Worm (Caenorhabditis elegans) whole organism, L4 larva: ENCODE data around the gene ttr-17.
A peak's percentile ranks its signal among the peaks of the same experiment; 100 is the strongest.

ENCODE experiments used
- F26F4.8 ChIP-seq: fragments of 200-800 bp; sonication (Bioruptor generic); conservative IDR thresholded peaks from 2 replicates; pipeline ENCODE4 v1.3.6; 2022; ENCODE audit warnings: missing genetic modification characterization, missing compliant biosample characterization
- F49E8.2 ChIP-seq: sonication (generic microtip); optimal IDR thresholded peaks from 2 replicates; lab custom pipeline; 2016; ENCODE audit warnings: missing compliant biosample characterization, mild to moderate bottlenecking, missing genetic modification characterization, borderline replicate concordance
- R02D3.7 ChIP-seq: fragments of 150-350 bp; sonication (generic microtip); optimal IDR thresholded peaks from 3 replicates; lab custom pipeline; 2014; ENCODE audit warnings: missing biosample characterization, missing genetic modification characterization
- T20F7.1 ChIP-seq: fragments of 200-800 bp; sonication (Bioruptor generic); optimal IDR thresholded peaks from 2 replicates; lab custom pipeline; 2018; ENCODE audit warnings: mild to moderate bottlenecking, missing genetic modification characterization, missing compliant biosample characterization
- T26A8.4 ChIP-seq: fragments of 200-800 bp; sonication (Bioruptor generic); IDR thresholded peaks from 2 replicates; pipeline ENCODE4 v1.3.6; 2022; ENCODE audit warnings: missing genetic modification characterization, missing compliant biosample characterization
- Y105C5A.15 ChIP-seq: fragments of 200-800 bp; sonication (Bioruptor generic); IDR thresholded peaks from 2 replicates; pipeline ENCODE4 v1.3.6; 2022; ENCODE audit warnings: missing genetic modification characterization, missing compliant biosample characterization
- Y5F2A.4 ChIP-seq: fragments of 200-800 bp; sonication (Bioruptor generic); optimal IDR thresholded peaks from 2 replicates; lab custom pipeline; 2018; ENCODE audit warnings: mild to moderate bottlenecking, missing genetic modification characterization, missing compliant biosample characterization
- arid-1 ChIP-seq: fragments of 200-800 bp; sonication (Bioruptor generic); conservative IDR thresholded peaks from 2 replicates; pipeline ENCODE4 v1.3.6; 2022; ENCODE audit warnings: missing genetic modification reagents, missing genetic modification characterization, missing compliant biosample characterization
- attf-4 ChIP-seq: sonication (generic microtip); optimal IDR thresholded peaks from 3 replicates; lab custom pipeline; 2017; ENCODE audit warnings: missing biosample characterization, missing genetic modification characterization
- ces-1 ChIP-seq: fragments of 150-350 bp; sonication (generic microtip); optimal IDR thresholded peaks from 4 replicates; lab custom pipeline; 2014; ENCODE audit warnings: missing biosample characterization, missing genetic modification reagents, missing genetic modification characterization
- daf-19 ChIP-seq: fragments of 200-800 bp; sonication (Bioruptor generic); conservative IDR thresholded peaks from 2 replicates; pipeline ENCODE4 v1.3.6; 2022; ENCODE audit warnings: missing genetic modification characterization, missing compliant biosample characterization
- daf-8 ChIP-seq: fragments of 200-800 bp; sonication (Bioruptor generic); IDR thresholded peaks from 2 replicates; pipeline ENCODE4 v1.3.6; 2022; ENCODE audit warnings: missing genetic modification characterization, missing compliant biosample characterization
- dmd-6 ChIP-seq: fragments of 200-800 bp; sonication (Bioruptor generic); IDR thresholded peaks from 2 replicates; pipeline ENCODE4 v1.3.6; 2022; ENCODE audit warnings: missing genetic modification reagents, missing genetic modification characterization, missing compliant biosample characterization
- dmd-8 ChIP-seq: fragments of 200-800 bp; sonication (Bioruptor generic); IDR thresholded peaks from 2 replicates; pipeline ENCODE4 v1.3.6; 2022; ENCODE audit warnings: missing genetic modification characterization, missing compliant biosample characterization
- dve-1 ChIP-seq: sonication (generic microtip); optimal IDR thresholded peaks from 2 replicates; lab custom pipeline; 2017; ENCODE audit warnings: antibody characterized with exemption, mild to moderate bottlenecking, missing genetic modification characterization, missing compliant biosample characterization; ENCODE audit not compliant: insufficient read depth
- gei-8 ChIP-seq: fragments of 200-800 bp; sonication (Bioruptor generic); optimal IDR thresholded peaks from 2 replicates; lab custom pipeline; 2018; ENCODE audit warnings: mild to moderate bottlenecking, missing genetic modification characterization, missing compliant biosample characterization
- hif-1 ChIP-seq, 2 experiments: sonication (generic microtip); optimal IDR thresholded peaks; 2 replicates each; lab custom pipeline; 2016 to 2017; ENCODE audit warnings: missing compliant biosample characterization in 2 of 2, missing genetic modification characterization in 2 of 2, missing genetic modification reagents in 2 of 2, missing genotype in 2 of 2, mild to moderate bottlenecking in 1 of 2
- hlh-11 ChIP-seq: fragments of 200-800 bp; sonication (Bioruptor generic); optimal IDR thresholded peaks from 2 replicates; lab custom pipeline; 2018; ENCODE audit warnings: mild to moderate bottlenecking, missing genetic modification characterization, missing compliant biosample characterization
- lin-1 ChIP-seq: fragments of 200-800 bp; sonication (Bioruptor generic); IDR thresholded peaks from 2 replicates; pipeline ENCODE4 v1.3.6; 2022; ENCODE audit warnings: missing genetic modification reagents, missing genetic modification characterization, missing compliant biosample characterization
- lin-13 ChIP-seq: fragments of 150-350 bp; optimal IDR thresholded peaks from 2 replicates; lab custom pipeline; 2014; ENCODE audit warnings: missing biosample characterization, missing genetic modification reagents, missing genetic modification characterization
- lin-39 ChIP-seq: fragments of 150-350 bp; optimal IDR thresholded peaks from 2 replicates; lab custom pipeline; 2014; ENCODE audit warnings: missing biosample characterization, missing genetic modification reagents, missing genetic modification characterization
- lir-3 ChIP-seq: sonication (generic microtip); optimal IDR thresholded peaks from 2 replicates; lab custom pipeline; 2016; ENCODE audit warnings: mild to moderate bottlenecking, missing genetic modification characterization, missing compliant biosample characterization
- madf-5 ChIP-seq, 2 experiments: fragments of 200-800 bp; sonication (Bioruptor generic); IDR thresholded peaks; 2 replicates each; pipeline ENCODE4 v1.3.6; 2022; ENCODE audit warnings: missing compliant biosample characterization in 2 of 2, missing genetic modification characterization in 2 of 2
- madf-9 ChIP-seq: fragments of 200-800 bp; sonication (Bioruptor generic); conservative IDR thresholded peaks from 2 replicates; pipeline ENCODE4 v1.3.6; 2022; ENCODE audit warnings: missing genetic modification reagents, missing genetic modification characterization, missing compliant biosample characterization
- mdt-29 ChIP-seq: fragments of 200-800 bp; sonication (Bioruptor generic); IDR thresholded peaks from 2 replicates; pipeline ENCODE4 v1.3.6; 2022; ENCODE audit warnings: missing genetic modification reagents, missing genetic modification characterization, missing compliant biosample characterization
- mes-2 ChIP-seq: sonication (generic microtip); optimal IDR thresholded peaks from 2 replicates; lab custom pipeline; 2016; ENCODE audit warnings: missing genotype, mild to moderate bottlenecking, missing genetic modification characterization, missing compliant biosample characterization; ENCODE audit not compliant: poor library complexity, severe bottlenecking
- mxl-2 ChIP-seq: fragments of 200-800 bp; sonication (Bioruptor generic); conservative IDR thresholded peaks from 2 replicates; pipeline ENCODE4 v1.3.6; 2022; ENCODE audit warnings: missing genetic modification reagents, missing genetic modification characterization, missing compliant biosample characterization
- mxl-3 ChIP-seq: fragments of 200-800 bp; sonication (Bioruptor generic); optimal IDR thresholded peaks from 2 replicates; lab custom pipeline; 2018; ENCODE audit warnings: mild to moderate bottlenecking, missing genetic modification characterization, missing compliant biosample characterization
- nhr-102 ChIP-seq: sonication (generic microtip); optimal IDR thresholded peaks from 2 replicates; lab custom pipeline; 2016; ENCODE audit warnings: mild to moderate bottlenecking, missing genetic modification characterization, moderate library complexity, missing compliant biosample characterization
- nhr-11 ChIP-seq: fragments of 150-350 bp; optimal IDR thresholded peaks from 2 replicates; lab custom pipeline; 2014; ENCODE audit warnings: missing biosample characterization, missing genetic modification characterization
- nhr-25 ChIP-seq: sonication (generic microtip); optimal IDR thresholded peaks from 2 replicates; lab custom pipeline; 2017; ENCODE audit warnings: missing genetic modification characterization, mild to moderate bottlenecking, missing compliant biosample characterization, antibody characterized with exemption, moderate library complexity, borderline replicate concordance; ENCODE audit not compliant: insufficient read depth
- nhr-28 ChIP-seq: fragments of 150-350 bp; optimal IDR thresholded peaks from 2 replicates; lab custom pipeline; 2014; ENCODE audit warnings: missing biosample characterization, missing genetic modification characterization
- nhr-42 ChIP-seq: fragments of 200-800 bp; sonication (Bioruptor generic); IDR thresholded peaks from 2 replicates; pipeline ENCODE4 v1.3.6; 2022; ENCODE audit warnings: missing genetic modification characterization, missing compliant biosample characterization
- nhr-48 ChIP-seq: sonication (generic microtip); optimal IDR thresholded peaks from 2 replicates; lab custom pipeline; 2016; ENCODE audit warnings: mild to moderate bottlenecking, missing genetic modification characterization, missing compliant biosample characterization
- nhr-77 ChIP-seq: fragments of 150-350 bp; optimal IDR thresholded peaks from 2 replicates; lab custom pipeline; 2014; ENCODE audit warnings: missing biosample characterization, missing genetic modification characterization
- php-3 ChIP-seq: fragments of 200-800 bp; sonication (Bioruptor generic); IDR thresholded peaks from 2 replicates; pipeline ENCODE4 v1.3.6; 2022; ENCODE audit warnings: missing genetic modification reagents, missing genetic modification characterization, missing compliant biosample characterization
- pqm-1 ChIP-seq: sonication (generic microtip); optimal IDR thresholded peaks from 2 replicates; lab custom pipeline; 2017; ENCODE audit warnings: missing biosample characterization, missing genetic modification characterization
- rbr-2 ChIP-seq: sonication (generic microtip); optimal IDR thresholded peaks from 2 replicates; lab custom pipeline; 2016; ENCODE audit warnings: missing genotype, missing genetic modification characterization, missing compliant biosample characterization
- saeg-2 ChIP-seq: fragments of 200-800 bp; sonication (Bioruptor generic); IDR thresholded peaks from 2 replicates; pipeline ENCODE4 v1.3.6; 2022; ENCODE audit warnings: missing genetic modification reagents, missing genetic modification characterization, missing compliant biosample characterization
- set-16 ChIP-seq: fragments of 200-800 bp; sonication (Bioruptor generic); IDR thresholded peaks from 2 replicates; pipeline ENCODE4 v1.3.6; 2022; ENCODE audit warnings: missing genetic modification reagents, missing genetic modification characterization, missing compliant biosample characterization
- skn-1 ChIP-seq: fragments of 150-350 bp; optimal IDR thresholded peaks from 2 replicates; lab custom pipeline; 2014; ENCODE audit warnings: missing biosample characterization, missing genetic modification characterization
- snpc-1.2 ChIP-seq: fragments of 200-800 bp; sonication (Bioruptor generic); IDR thresholded peaks from 2 replicates; pipeline ENCODE4 v1.3.6; 2022; ENCODE audit warnings: missing genetic modification reagents, missing genetic modification characterization, missing compliant biosample characterization
- snpc-4 ChIP-seq: fragments of 150-350 bp; optimal IDR thresholded peaks from 2 replicates; lab custom pipeline; 2014; ENCODE audit warnings: missing biosample characterization, missing genetic modification characterization
- spr-1 ChIP-seq: sonication (generic microtip); optimal IDR thresholded peaks from 2 replicates; lab custom pipeline; 2016; ENCODE audit warnings: mild to moderate bottlenecking, missing genetic modification characterization, missing compliant biosample characterization
- spr-3 ChIP-seq: fragments of 200-800 bp; sonication (Bioruptor generic); optimal IDR thresholded peaks from 2 replicates; lab custom pipeline; 2018; ENCODE audit warnings: mild to moderate bottlenecking, missing genetic modification characterization, missing compliant biosample characterization
- unc-130 ChIP-seq: sonication (generic microtip); optimal IDR thresholded peaks from 2 replicates; lab custom pipeline; 2016; ENCODE audit warnings: missing genetic modification reagents, missing genetic modification characterization, missing compliant biosample characterization
- unc-39 ChIP-seq: sonication (generic microtip); optimal IDR thresholded peaks from 2 replicates; lab custom pipeline; 2017; ENCODE audit warnings: missing biosample characterization, missing genetic modification characterization
- unc-62 ChIP-seq, 3 experiments: fragments of 150-350 bp in 1 of 3; sonication (generic microtip); optimal IDR thresholded peaks in 2 of 3; peaks in 1 of 3; 1 replicate in 1 of 3; 2 replicates in 2 of 3; lab custom pipeline; 2014 to 2017; ENCODE audit warnings: missing biosample characterization in 3 of 3, missing genetic modification characterization in 3 of 3, missing genetic modification reagents in 3 of 3, missing genotype in 1 of 3
- zip-11 ChIP-seq: fragments of 200-800 bp; sonication (Bioruptor generic); IDR thresholded peaks from 2 replicates; pipeline ENCODE4 v1.3.6; 2022; ENCODE audit warnings: missing genetic modification characterization, missing compliant biosample characterization
- ztf-7 ChIP-seq: fragments of 150-350 bp; optimal IDR thresholded peaks from 2 replicates; lab custom pipeline; 2014; ENCODE audit warnings: missing biosample characterization, missing genetic modification characterization

The ttr-17 gene

DNA sequence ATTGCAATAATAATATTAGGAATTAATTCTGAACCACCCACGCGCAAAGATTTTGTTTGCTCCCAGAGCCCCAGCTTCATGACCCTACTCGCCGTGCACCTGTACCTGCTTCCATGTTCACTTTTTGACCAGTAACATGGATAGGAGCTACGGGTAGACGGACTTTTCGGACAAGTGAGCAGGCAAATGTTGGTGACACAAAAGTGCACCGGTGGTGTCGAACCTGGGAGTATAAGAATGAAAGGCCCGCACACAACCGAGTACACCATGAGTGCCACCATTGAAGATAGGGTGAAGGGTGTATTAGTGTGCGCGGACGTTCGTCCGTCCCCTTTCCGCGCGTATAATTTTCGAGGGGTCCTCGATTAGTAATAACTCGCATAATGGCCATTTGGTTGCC is 40.9 kb downstream of the ttr-17 start (continued):
- TF ChIP-seq nhr-77 (tag; lab: Kevin White, UChicago), result no peak
- TF ChIP-seq T20F7.1 (GFP tag; lab: Kevin White, UChicago), result peak; percentile 31
- no peak for TF ChIP-seq unc-39 (tag; lab: Kevin White, UChicago)
- TF ChIP-seq rbr-2 (tag; lab: Kevin White, UChicago), result peak; percentile 42
- 0 out of 2 replicates have a peak, but pooled peaks have one; percentile 23 for TF ChIP-seq mxl-2
- no peak for TF ChIP-seq snpc-4
- peak; percentile 75 for TF ChIP-seq unc-130 (GFP tag; lab: Kevin White, UChicago)
- TF ChIP-seq lin-13 (GFP tag; lab: Kevin White, UChicago), result no peak
- peak; percentile 89 for TF ChIP-seq F26F4.8 (GFP tag; lab: Robert Waterston, UW)
- TF ChIP-seq nhr-28 (tag; lab: Kevin White, UChicago), result no peak
- peak; percentile 39; the same call in 1 of the 2 replicates for TF ChIP-seq set-16 (GFP tag; lab: Robert Waterston, UW)
- TF ChIP-seq arid-1 (GFP tag; lab: Robert Waterston, UW), result peak; percentile 74
- TF ChIP-seq nhr-102, result peak; percentile 73
- no peak for TF ChIP-seq ztf-7 (tag; lab: Kevin White, UChicago)
- peak; percentile 28 to 76; a peak in 1 of 4 replicates for TF ChIP-seq madf-5 (GFP tag; IDR thresholded peaks at IDR 0.05; lab: Robert Waterston, UW)
- TF ChIP-seq lin-39 (tag; lab: Kevin White, UChicago), result no peak
- TF ChIP-seq gei-8, result peak; percentile 66
- TF ChIP-seq nhr-48 (tag; lab: Kevin White, UChicago), result peak; percentile 43
- TF ChIP-seq Y5F2A.4, result peak; percentile 89
- peak; percentile 92 for TF ChIP-seq snpc-1.2
- peak; percentile 91 for TF ChIP-seq F49E8.2 (tag; lab: Kevin White, UChicago)
- TF ChIP-seq php-3 (GFP tag; lab: Robert Waterston, UW), result peak; percentile 79
- peak; percentile 57; the same call in 1 of the 2 replicates for TF ChIP-seq mdt-29
- peak; percentile 72 for TF ChIP-seq T26A8.4 (GFP tag; lab: Robert Waterston, UW)
- TF ChIP-seq spr-1 (tag; lab: Kevin White, UChicago), result peak; percentile 77
- TF ChIP-seq lir-3 (tag; lab: Kevin White, UChicago), result peak; percentile 17
- TF ChIP-seq pqm-1 (tag; lab: Kevin White, UChicago), result no peak
- TF ChIP-seq dve-1 (tag; lab: Kevin White, UChicago), result no peak
- TF ChIP-seq ces-1 (GFP tag; lab: Kevin White, UChicago), result no peak
- TF ChIP-seq nhr-42 (GFP tag; lab: Robert Waterston, UW), result peak; percentile 50; the same call in 1 of the 2 replicates
- TF ChIP-seq lin-1 (GFP tag; lab: Robert Waterston, UW), result peak; percentile 78
- peak in 1 of 2 experiments; percentile 24 for TF ChIP-seq unc-62 (GFP tag; optimal IDR thresholded peaks at IDR 0.05 in 1 of 2; lab: Kevin White, UChicago)
- TF ChIP-seq unc-62 (tag; optimal IDR thresholded peaks at IDR 0.05; lab: Kevin White, UChicago), result no peak
- 0 out of 2 replicates have a peak, but pooled peaks have one; percentile 20 for TF ChIP-seq dmd-6 (GFP tag; lab: Robert Waterston, UW)
- no peak for TF ChIP-seq saeg-2 (GFP tag; lab: Robert Waterston, UW)
- no peak for TF ChIP-seq nhr-25 (tag; lab: Kevin White, UChicago)
- TF ChIP-seq mes-2 (tag; lab: Kevin White, UChicago), result peak; percentile 79
- no peak for TF ChIP-seq hlh-11 (tag; lab: Kevin White, UChicago)
- TF ChIP-seq nhr-11 (tag; lab: Kevin White, UChicago), result no peak
- TF ChIP-seq spr-3 (GFP tag; lab: Kevin White, UChicago), result peak; percentile 65
- TF ChIP-seq hif-1 (tag; optimal IDR thresholded peaks at IDR 0.05; lab: Kevin White, UChicago), result peak in 1 of 2 experiments; percentile 54
- peak; percentile 86 for TF ChIP-seq dmd-8 (GFP tag; lab: Robert Waterston, UW)
- TF ChIP-seq Y105C5A.15 (GFP tag; lab: Robert Waterston, UW), result peak; percentile 77; the same call in 1 of the 2 replicates
- no peak for TF ChIP-seq zip-11
- TF ChIP-seq daf-8, result no peak
- no peak for TF ChIP-seq attf-4 (tag; lab: Kevin White, UChicago)
- TF ChIP-seq madf-9 (GFP tag; lab: Robert Waterston, UW), result peak; percentile 74
- TF ChIP-seq daf-19 (GFP tag; lab: Robert Waterston, UW), result peak; percentile 85
- TF ChIP-seq mxl-3 (GFP tag; lab: Kevin White, UChicago), result peak; percentile 75
- TF ChIP-seq skn-1, result no peak
- no peak for TF ChIP-seq R02D3.7 (tag; lab: Kevin White, UChicago)
